Fruit fly (Drosophila melanogaster): Measurements from ENCODE around the gene SdhD.
A peak's percentile ranks its signal among the peaks of the same experiment; 100 is the strongest.

SdhD gene

dm6 chr3R:23724843-23725506 lies 35.4 kb downstream of the SdhD start (continued):
- TF ChIP-seq Hey (tag; optimal IDR thresholded peaks at IDR 0.05) (peak; percentile 94), chinmo (GFP tag; IDR thresholded peaks at IDR 0.05; ENCODE audit: partially characterized antibody) (0 out of 4 replicates have a peak, but pooled peaks have one; percentile 16), CG11696 (GFP tag; IDR thresholded peaks at IDR 0.05) (no peak), CG34376 (GFP tag; optimal IDR thresholded peaks at IDR 0.05) (peak; percentile 85), CG11695 (GFP tag; IDR thresholded peaks at IDR 0.05) (no peak), cwo (GFP tag; optimal IDR thresholded peaks at IDR 0.05) (peak; percentile 39), CG9932 (GFP tag; IDR thresholded peaks at IDR 0.05) (no peak), Hr3 (GFP tag; optimal IDR thresholded peaks at IDR 0.05) (no peak), wek (GFP tag; optimal IDR thresholded peaks at IDR 0.05) (no peak), Rfx (GFP tag; IDR thresholded peaks at IDR 0.05) (no peak), dm (GFP tag; optimal IDR thresholded peaks at IDR 0.05) (no peak), nau (GFP tag; optimal IDR thresholded peaks at IDR 0.05) (no peak), lab (GFP tag; optimal IDR thresholded peaks at IDR 0.05) (peak; percentile 39), zfh1 (GFP tag; IDR thresholded peaks at IDR 0.05) (no peak), Oaz (GFP tag; IDR thresholded peaks at IDR 0.05) (no peak), nom (GFP tag; optimal IDR thresholded peaks at IDR 0.05) (no peak), tio (GFP tag; optimal IDR thresholded peaks at IDR 0.05) (no peak), Neu2 (GFP tag; optimal IDR thresholded peaks at IDR 0.05; ENCODE audit: borderline replicate concordance) (no peak), CG17186 (GFP tag; optimal IDR thresholded peaks at IDR 0.05) (no peak), CG7839 (tag; optimal IDR thresholded peaks at IDR 0.05) (no peak), Bgb (GFP tag; IDR thresholded peaks at IDR 0.05; ENCODE audit: partially characterized antibody) (no peak), lov (optimal IDR thresholded peaks at IDR 0.05) (no peak), lov (GFP tag; IDR thresholded peaks at IDR 0.05) (no peak), Ssrp (tag; optimal IDR thresholded peaks at IDR 0.05) (no peak), zfh2 (GFP tag; optimal IDR thresholded peaks at IDR 0.05) (no peak), CG7786 (GFP tag; optimal IDR thresholded peaks at IDR 0.05) (no peak), E2f2 (GFP tag; IDR thresholded peaks at IDR 0.05) (no peak), Atf6 (GFP tag; IDR thresholded peaks at IDR 0.05) (0 out of 2 replicates have a peak, but pooled peaks have one; percentile 31), CG8765 (GFP tag; IDR thresholded peaks at IDR 0.05) (no peak), pros (GFP tag; optimal IDR thresholded peaks at IDR 0.05) (no peak), Hmr (GFP tag; optimal IDR thresholded peaks at IDR 0.05) (peak; percentile 23), CG9797 (GFP tag; optimal IDR thresholded peaks at IDR 0.05) (no peak), CG2202 (tag; optimal IDR thresholded peaks at IDR 0.05) (no peak), CG18764 (GFP tag; optimal IDR thresholded peaks at IDR 0.05) (no peak), stwl (tag; optimal IDR thresholded peaks at IDR 0.05) (no peak), Gug (GFP tag; IDR thresholded peaks at IDR 0.05) (no peak), unpg (GFP tag; optimal IDR thresholded peaks at IDR 0.05) (no peak), jumu (GFP tag; optimal IDR thresholded peaks at IDR 0.05) (no peak), ems (GFP tag; optimal IDR thresholded peaks at IDR 0.05) (no peak), bigmax (GFP tag; optimal IDR thresholded peaks at IDR 0.05) (no peak), CG4730 (GFP tag; IDR thresholded peaks at IDR 0.05) (no peak), mirr (GFP tag; optimal IDR thresholded peaks at IDR 0.05) (peak; percentile 86), wor (GFP tag; IDR thresholded peaks at IDR 0.05) (no peak), Vsx1 (GFP tag; optimal IDR thresholded peaks at IDR 0.05) (peak; percentile 30), otp (GFP tag; IDR thresholded peaks at IDR 0.05) (no peak), Usf (GFP tag; optimal IDR thresholded peaks at IDR 0.05) (no peak), h (optimal IDR thresholded peaks at IDR 0.05) (no peak), sim (GFP tag; IDR thresholded peaks at IDR 0.05) (no peak), dpn (GFP tag; optimal IDR thresholded peaks at IDR 0.05) (no peak), wdn (GFP tag; IDR thresholded peaks at IDR 0.05) (no peak), ab (GFP tag; optimal IDR thresholded peaks at IDR 0.05) (no peak)

Data from whole organism, embryonic.